Fruit fly (Drosophila melanogaster) whole organism, wandering third instar larva: ENCODE data around the gene CG42832.

ENCODE experiments used
- Abd-B ChIP-seq: fragments of >200 bp; optimal IDR thresholded peaks from 2 replicates; lab custom pipeline; 2017; ENCODE audit warnings: missing biosample characterization, missing genetic modification characterization
- CG32264 ChIP-seq: fragments of 200-800 bp; sonication (Bioruptor generic); optimal IDR thresholded peaks from 2 replicates; lab custom pipeline; 2016; ENCODE audit warnings: missing biosample characterization, missing genetic modification characterization
- CG9705 ChIP-seq: fragments of 200-800 bp; sonication (Bioruptor generic); optimal IDR thresholded peaks from 2 replicates; lab custom pipeline; 2018; ENCODE audit warnings: missing biosample characterization, mild to moderate bottlenecking, missing genetic modification characterization
- CrebA ChIP-seq: fragments of 200-800 bp; sonication (Bioruptor generic); optimal IDR thresholded peaks from 2 replicates; lab custom pipeline; 2016; ENCODE audit warnings: missing biosample characterization, mild to moderate bottlenecking, missing genetic modification characterization, borderline replicate concordance
- Dfd ChIP-seq: fragments of >200 bp; optimal IDR thresholded peaks from 2 replicates; lab custom pipeline; 2017; ENCODE audit warnings: missing biosample characterization, missing genetic modification characterization
- Dif ChIP-seq: fragments of 200-275, 200-300 bp; sonication (Bioruptor generic); optimal IDR thresholded peaks from 2 replicates; lab custom pipeline; 2018; ENCODE audit warnings: missing biosample characterization, missing genetic modification characterization; ENCODE audit not compliant: partially characterized antibody
- GATAd ChIP-seq: sonication (Bioruptor generic); optimal IDR thresholded peaks from 2 replicates; lab custom pipeline; 2016; ENCODE audit warnings: missing biosample characterization, missing genetic modification characterization
- HLH106 ChIP-seq: fragments of 200-800 bp; optimal IDR thresholded peaks from 3 replicates; lab custom pipeline; 2019; ENCODE audit warnings: missing biosample characterization, mild to moderate bottlenecking, missing genetic modification characterization, moderate library complexity
- Hnf4 ChIP-seq: fragments of 200-800 bp; sonication (Bioruptor generic); optimal IDR thresholded peaks from 2 replicates; lab custom pipeline; 2016; ENCODE audit warnings: missing biosample characterization, mild to moderate bottlenecking, missing genetic modification characterization
- Hr78 ChIP-seq: fragments of >200 bp; optimal IDR thresholded peaks from 2 replicates; lab custom pipeline; 2017; ENCODE audit warnings: missing biosample characterization, missing genetic modification characterization
- Hr83 ChIP-seq: fragments of 200-300 bp; sonication (Bioruptor generic); optimal IDR thresholded peaks from 2 replicates; lab custom pipeline; 2016; ENCODE audit warnings: missing biosample characterization, mild to moderate bottlenecking, missing genetic modification characterization, moderate library complexity; ENCODE audit not compliant: poor library complexity, severe bottlenecking
- Jra ChIP-seq: sonication (Bioruptor generic); optimal IDR thresholded peaks from 2 replicates; lab custom pipeline; 2016; ENCODE audit warnings: missing biosample characterization, missing genetic modification characterization
- Mio ChIP-seq: sonication (Bioruptor generic); optimal IDR thresholded peaks from 2 replicates; lab custom pipeline; 2016; ENCODE audit warnings: missing biosample characterization, missing genetic modification characterization
- Myc ChIP-seq: fragments of >200 bp; optimal IDR thresholded peaks from 2 replicates; lab custom pipeline; 2017
- N ChIP-seq: fragments of >200 bp; optimal IDR thresholded peaks from 2 replicates; lab custom pipeline; 2018; ENCODE audit warnings: missing biosample characterization, missing external identifiers, missing genetic modification characterization
- OdsH ChIP-seq: fragments of 200-800 bp; sonication (Bioruptor generic); optimal IDR thresholded peaks from 2 replicates; lab custom pipeline; 2016; ENCODE audit warnings: missing biosample characterization, mild to moderate bottlenecking, missing genetic modification characterization
- Rel ChIP-seq, 2 experiments: fragments of 200-800 bp; sonication (Bioruptor generic) in 1 of 2; optimal IDR thresholded peaks; 2 replicates in 1 of 2; 3 replicates in 1 of 2; lab custom pipeline; 2016 to 2019; ENCODE audit warnings: mild to moderate bottlenecking in 2 of 2, missing biosample characterization in 2 of 2, missing genetic modification characterization in 2 of 2, moderate library complexity in 1 of 2
- Sp1 ChIP-seq: fragments of 200-800 bp; sonication (Bioruptor generic); optimal IDR thresholded peaks from 3 replicates; lab custom pipeline; 2019; ENCODE audit warnings: missing biosample characterization, mild to moderate bottlenecking, missing genetic modification characterization, moderate library complexity
- Vsx2 ChIP-seq: fragments of 200-300, 225-300 bp; sonication (Bioruptor generic); optimal IDR thresholded peaks from 2 replicates; lab custom pipeline; 2018; ENCODE audit warnings: missing biosample characterization, missing genetic modification characterization; ENCODE audit not compliant: partially characterized antibody
- br ChIP-seq: fragments of 200-800 bp; sonication (Bioruptor generic); optimal IDR thresholded peaks from 2 replicates; lab custom pipeline; 2016; ENCODE audit warnings: missing biosample characterization, missing genetic modification characterization
- brk ChIP-seq: fragments of 200-800 bp; sonication (Bioruptor generic); optimal IDR thresholded peaks from 2 replicates; lab custom pipeline; 2016; ENCODE audit warnings: missing biosample characterization, mild to moderate bottlenecking, missing genetic modification characterization
- dl ChIP-seq, 2 experiments: fragments of 175-275, 200-275 bp in 1 of 2; fragments of 200-275 bp in 1 of 2; sonication (Bioruptor generic); optimal IDR thresholded peaks; lab custom pipeline; 2018; ENCODE audit warnings: mild to moderate bottlenecking in 2 of 2, missing biosample characterization in 2 of 2, missing genetic modification characterization in 2 of 2, moderate library complexity in 2 of 2; ENCODE audit not compliant: partially characterized antibody in 2 of 2, insufficient read depth in 1 of 2
- dmrt93B ChIP-seq: fragments of 200-800 bp; sonication (Bioruptor generic); optimal IDR thresholded peaks from 2 replicates; lab custom pipeline; 2018; ENCODE audit warnings: missing biosample characterization, mild to moderate bottlenecking, missing genetic modification characterization
- dsf ChIP-seq: sonication (Bioruptor generic); optimal IDR thresholded peaks from 2 replicates; lab custom pipeline; 2016; ENCODE audit warnings: missing biosample characterization, missing genetic modification characterization, borderline replicate concordance
- ey ChIP-seq: fragments of 200-800 bp; sonication (Bioruptor generic); optimal IDR thresholded peaks from 2 replicates; lab custom pipeline; 2016; ENCODE audit warnings: missing biosample characterization, missing genetic modification characterization
- foxo ChIP-seq, 2 experiments: fragments of 200-800 bp; sonication (Bioruptor generic); optimal IDR thresholded peaks; 2 replicates in 1 of 2; 3 replicates in 1 of 2; lab custom pipeline; 2016 to 2017; ENCODE audit warnings: missing biosample characterization in 2 of 2, missing genetic modification characterization in 2 of 2
- fru ChIP-seq: fragments of 200-800 bp; sonication (Bioruptor generic); optimal IDR thresholded peaks from 3 replicates; lab custom pipeline; 2016; ENCODE audit warnings: missing biosample characterization, mild to moderate bottlenecking, missing genetic modification characterization
- h ChIP-seq: fragments of 200-800 bp; sonication (Bioruptor generic); optimal IDR thresholded peaks from 3 replicates; lab custom pipeline; 2016; ENCODE audit warnings: missing biosample characterization, mild to moderate bottlenecking, missing genetic modification characterization
- jim ChIP-seq: fragments of 175-275, 200-325 bp; sonication (Bioruptor generic); optimal IDR thresholded peaks from 2 replicates; lab custom pipeline; 2016; ENCODE audit warnings: missing biosample characterization, mild to moderate bottlenecking, missing genetic modification characterization
- lola ChIP-seq: fragments of >200 bp; optimal IDR thresholded peaks from 2 replicates; lab custom pipeline; 2017; ENCODE audit warnings: missing biosample characterization, missing genetic modification characterization
- pan ChIP-seq: fragments of >200 bp; optimal IDR thresholded peaks from 2 replicates; lab custom pipeline; 2017
- psq ChIP-seq: fragments of 200-800 bp; sonication (Bioruptor generic); optimal IDR thresholded peaks from 3 replicates; lab custom pipeline; 2017; ENCODE audit warnings: missing biosample characterization, mild to moderate bottlenecking, missing genetic modification characterization, moderate library complexity
- rgr ChIP-seq: fragments of 200-800 bp; sonication (Bioruptor generic); optimal IDR thresholded peaks from 3 replicates; lab custom pipeline; 2016; ENCODE audit warnings: missing biosample characterization, mild to moderate bottlenecking, missing genetic modification characterization
- sage ChIP-seq: fragments of 200-800 bp; sonication (Bioruptor generic); optimal IDR thresholded peaks from 2 replicates; lab custom pipeline; 2016; ENCODE audit warnings: missing biosample characterization, mild to moderate bottlenecking, missing genetic modification characterization
- sv ChIP-seq: fragments of 200-800 bp; sonication (Bioruptor generic); optimal IDR thresholded peaks from 3 replicates; lab custom pipeline; 2016; ENCODE audit warnings: missing biosample characterization, missing genetic modification characterization
- tai ChIP-seq: sonication (Bioruptor generic); optimal IDR thresholded peaks from 2 replicates; lab custom pipeline; 2016; ENCODE audit warnings: missing biosample characterization, missing genetic modification characterization
- usp ChIP-seq: fragments of >200 bp; optimal IDR thresholded peaks from 2 replicates; lab custom pipeline; 2017; ENCODE audit warnings: missing biosample characterization, missing genetic modification characterization
- woc ChIP-seq: sonication (Bioruptor generic); optimal IDR thresholded peaks from 2 replicates; lab custom pipeline; 2016; ENCODE audit warnings: missing biosample characterization, mild to moderate bottlenecking, missing genetic modification characterization

Gene CG42832

DNA sequence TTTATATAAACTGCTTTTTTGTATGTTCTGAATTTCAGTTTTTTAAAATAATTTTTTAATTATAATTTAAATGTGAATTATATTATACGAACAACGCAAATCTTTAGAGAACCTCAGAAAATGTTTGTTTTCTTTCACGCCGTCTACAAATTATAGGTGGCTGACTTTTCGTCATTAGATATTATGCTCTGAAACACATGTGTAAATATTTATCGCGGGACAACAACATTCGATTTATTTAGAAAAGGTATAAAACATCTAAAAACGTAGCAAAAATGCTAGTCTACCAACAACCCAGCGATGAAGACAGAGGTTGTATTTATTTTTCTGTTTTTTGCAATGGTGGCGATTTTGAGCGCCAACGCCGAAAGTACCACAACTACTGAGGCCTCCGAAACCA, at the start of gene CG42832:
TSS of gene CG42832 (plus strand) at position 301 of the 400 bp plus-strand sequence.
- TF ChIP-seq Hr78 (no peak), usp (GFP tag; lab: Kevin White, UChicago) (no peak), Rel (GFP tag; optimal IDR thresholded peaks at IDR 0.05; lab: Kevin White, UChicago) (no peak), Rel (tag; optimal IDR thresholded peaks at IDR 0.05; lab: Kevin White, UChicago) (no peak), tai (no peak), brk (GFP tag; lab: Kevin White, UChicago) (no peak), CG9705 (no peak), woc (no peak), jim (no peak), fru (GFP tag; lab: Kevin White, UChicago) (no peak), Dfd (GFP tag; lab: Kevin White, UChicago) (no peak), OdsH (GFP tag; lab: Kevin White, UChicago) (no peak), dsf (no peak), Abd-B (GFP tag; lab: Kevin White, UChicago) (no peak), Vsx2 (no peak)

- TF ChIP-seq Rel (GFP tag; optimal IDR thresholded peaks at IDR 0.05; lab: Kevin White, UChicago) (no peak), Rel (tag; optimal IDR thresholded peaks at IDR 0.05; lab: Kevin White, UChicago) (peak; percentile 53), HLH106 (tag; lab: Kevin White, UChicago) (no peak), psq (GFP tag; lab: Kevin White, UChicago) (peak; percentile 89), CrebA (no peak)
These were observed 49.0 kb upstream of the CG42832 start for dm6 chr3L:11560885-11561284.

- TF ChIP-seq h (GFP tag; lab: Kevin White, UChicago) (peak; percentile 94), fru (GFP tag; lab: Kevin White, UChicago) (peak; percentile 88), rgr (peak; percentile 96), foxo (GFP tag; optimal IDR thresholded peaks at IDR 0.05; lab: Kevin White, UChicago) (peak; percentile 23 to 92), sv (peak; percentile 87), sage (GFP tag; lab: Kevin White, UChicago) (peak; percentile 81), woc (peak; percentile 86), dmrt93B (GFP tag; lab: Kevin White, UChicago) (peak; percentile 63), lola (no peak), Vsx2 (no peak), pan (lab: Kevin White, UChicago) (peak; percentile 65), Sp1 (GFP tag; lab: Kevin White, UChicago) (peak; percentile 88), brk (GFP tag; lab: Kevin White, UChicago) (peak; percentile 97), psq (GFP tag; lab: Kevin White, UChicago) (peak; percentile 88), dl (GFP tag; optimal IDR thresholded peaks at IDR 0.05; lab: Kevin White, UChicago; ENCODE audit: insufficient read depth in 1 of 2, partially characterized antibody in 2 of 2) (no peak), CG32264 (GFP tag; lab: Kevin White, UChicago) (peak; percentile 73), usp (GFP tag; lab: Kevin White, UChicago) (no peak), Hnf4 (GFP tag; lab: Kevin White, UChicago) (peak; percentile 88), CrebA (peak; percentile 22), CG9705 (peak; percentile 86), HLH106 (tag; lab: Kevin White, UChicago) (peak; percentile 87), Myc (lab: Kevin White, UChicago) (no peak), dsf (peak; percentile 91), ey (peak; percentile 90), GATAd (peak; percentile 82), OdsH (GFP tag; lab: Kevin White, UChicago) (peak; percentile 94), N (GFP tag; lab: Kevin White, UChicago) (peak; percentile 2), Dif (GFP tag; lab: Kevin White, UChicago) (no peak), Hr83 (GFP tag; lab: Kevin White, UChicago) (peak; percentile 43), Dfd (GFP tag; lab: Kevin White, UChicago) (no peak), Mio (GFP tag; lab: Kevin White, UChicago) (no peak), Rel (GFP tag; optimal IDR thresholded peaks at IDR 0.05; lab: Kevin White, UChicago) (peak; percentile 47), Rel (tag; optimal IDR thresholded peaks at IDR 0.05; lab: Kevin White, UChicago) (peak; percentile 88), Abd-B (GFP tag; lab: Kevin White, UChicago) (no peak), br (GFP tag; lab: Kevin White, UChicago) (peak; percentile 84), tai (peak; percentile 95), Jra (GFP tag; lab: Kevin White, UChicago) (peak; percentile 80)
- TF ChIP-seq, all 38 proteins: peak for 27
These were observed 47.8 kb upstream of the CG42832 start, which contains the start of the genes CG7394 and Mob2 for dm6 chr3L:11561946-11562760. Gene CG7394 (plus strand): TSS chr3L:11561996. Gene Mob2 (minus strand): TSS chr3L:11562233.
